Worm (Caenorhabditis elegans) whole organism, young adult: Measurements from ENCODE around the gene F20A1.8.

Experiments
- attf-3 ChIP-seq: fragments of 200-800 bp; sonication (Bioruptor generic); conservative IDR thresholded peaks from 2 replicates; pipeline ENCODE4 v1.3.6; 2022; ENCODE audit warnings: missing genetic modification reagents, missing genetic modification characterization, missing compliant biosample characterization
- ekl-4 ChIP-seq: fragments of 200-800 bp; sonication (Bioruptor generic); IDR thresholded peaks from 2 replicates; pipeline ENCODE4 v1.3.6; 2022; ENCODE audit warnings: missing genetic modification reagents, missing genetic modification characterization, missing compliant biosample characterization
- hmg-20 ChIP-seq: fragments of 200-800 bp; sonication (Bioruptor generic); IDR thresholded peaks from 2 replicates; pipeline ENCODE4 v1.3.6; 2022; ENCODE audit warnings: missing genetic modification reagents, missing genetic modification characterization, missing compliant biosample characterization
- lin-54 ChIP-seq: fragments of 200-800 bp; sonication (Bioruptor generic); optimal IDR thresholded peaks from 2 replicates; lab custom pipeline; 2018; ENCODE audit warnings: mild to moderate bottlenecking, missing genetic modification characterization, missing compliant biosample characterization
- nfya-1 ChIP-seq: sonication (generic microtip); optimal IDR thresholded peaks from 2 replicates; lab custom pipeline; 2017; ENCODE audit warnings: antibody characterized with exemption, missing compliant biosample characterization, missing genetic modification characterization, borderline replicate concordance; ENCODE audit not compliant: insufficient read depth
- nhr-179 ChIP-seq: sonication (generic microtip); optimal IDR thresholded peaks from 2 replicates; lab custom pipeline; 2016; ENCODE audit warnings: mild to moderate bottlenecking, missing genetic modification characterization, missing compliant biosample characterization
- ztf-28 ChIP-seq: fragments of 200-800 bp; sonication (Bioruptor generic); IDR thresholded peaks from 2 replicates; pipeline ENCODE4 v1.3.6; 2022; ENCODE audit warnings: missing genetic modification reagents, missing genetic modification characterization, missing compliant biosample characterization

DNA sequence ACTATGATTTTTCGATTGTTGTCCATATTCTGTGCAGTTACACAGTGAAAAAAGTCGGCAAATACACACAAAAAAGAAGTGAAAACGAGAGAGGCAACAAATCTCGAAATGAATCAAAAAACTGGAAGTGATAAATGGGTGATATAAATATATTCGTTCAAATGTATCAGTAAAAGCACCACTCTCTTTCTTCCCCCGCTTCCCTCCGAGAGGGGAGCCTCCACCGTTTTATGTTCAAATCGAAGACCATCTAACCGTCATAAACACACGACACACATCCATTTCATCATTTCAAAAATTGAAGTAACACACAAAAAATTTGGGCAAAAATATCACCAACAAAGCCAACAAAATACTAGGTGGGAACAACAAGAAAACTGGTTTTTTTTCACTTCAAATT, 20.4 kb downstream of the F20A1.8 start, which contains the start of gene F20A1.6:
- no peak for TF ChIP-seq attf-3 (GFP tag; lab: Robert Waterston, UW)
- no peak for TF ChIP-seq nhr-179
- TF ChIP-seq nfya-1: no peak
- no peak for TF ChIP-seq hmg-20
- TF ChIP-seq lin-54: no peak
- no peak for TF ChIP-seq ztf-28 (GFP tag; lab: Robert Waterston, UW)
- no peak for TF ChIP-seq ekl-4 (GFP tag; lab: Robert Waterston, UW)
